Worm (Caenorhabditis elegans) whole organism, L3 larva: ENCODE data around the gene Y43C5B.3.

Experiments
- R02D3.7 ChIP-seq: fragments of 150-350 bp; optimal IDR thresholded peaks from 2 replicates; lab custom pipeline; 2014; ENCODE audit warnings: missing biosample characterization, missing genetic modification characterization
- ZK546.5 ChIP-seq: sonication (generic microtip); optimal IDR thresholded peaks from 2 replicates; lab custom pipeline; 2017; ENCODE audit warnings: missing biosample characterization, missing genetic modification characterization
- aly-2 ChIP-seq: fragments of 150-350 bp; optimal IDR thresholded peaks from 2 replicates; lab custom pipeline; 2014; ENCODE audit warnings: missing biosample characterization, missing genetic modification characterization
- ama-1 ChIP-seq: fragments of 150-350 bp; optimal IDR thresholded peaks from 2 replicates; lab custom pipeline; 2018
- ceh-16 ChIP-seq: sonication (generic microtip); optimal IDR thresholded peaks from 2 replicates; lab custom pipeline; 2017; ENCODE audit warnings: missing biosample characterization, missing genetic modification characterization
- ceh-28 ChIP-seq: fragments of 150-350 bp; optimal IDR thresholded peaks from 2 replicates; lab custom pipeline; 2014; ENCODE audit warnings: missing biosample characterization, missing genetic modification reagents, missing genetic modification characterization
- ceh-82 ChIP-seq: fragments of 150-350 bp; optimal IDR thresholded peaks from 2 replicates; lab custom pipeline; 2014; ENCODE audit warnings: missing biosample characterization, missing genetic modification characterization
- ceh-9 ChIP-seq: sonication (generic microtip); optimal IDR thresholded peaks from 2 replicates; lab custom pipeline; 2018; ENCODE audit warnings: missing biosample characterization, missing genetic modification characterization
- daf-12 ChIP-seq: fragments of 150-350 bp; optimal IDR thresholded peaks from 2 replicates; lab custom pipeline; 2014; ENCODE audit warnings: missing biosample characterization, missing genetic modification reagents, missing genetic modification characterization
- egl-27 ChIP-seq: sonication (generic microtip); optimal IDR thresholded peaks from 4 replicates; lab custom pipeline; 2017; ENCODE audit warnings: missing biosample characterization, missing genetic modification reagents, missing genetic modification characterization
- egl-5 ChIP-seq: fragments of 150-350 bp; optimal IDR thresholded peaks from 2 replicates; lab custom pipeline; 2017; ENCODE audit warnings: missing biosample characterization, missing genetic modification reagents, missing genetic modification characterization, inconsistent platforms
- elt-2 ChIP-seq: sonication (generic microtip); optimal IDR thresholded peaks from 2 replicates; lab custom pipeline; 2016; ENCODE audit warnings: missing genetic modification reagents, mild to moderate bottlenecking, missing genetic modification characterization, missing compliant biosample characterization
- eor-1 ChIP-seq, 2 experiments: fragments of 150-350 bp; optimal IDR thresholded peaks; 2 replicates each; lab custom pipeline; 2014 to 2018; ENCODE audit warnings: missing biosample characterization in 2 of 2, missing genetic modification characterization in 2 of 2
- fkh-10 ChIP-seq: sonication (generic microtip); optimal IDR thresholded peaks from 2 replicates; lab custom pipeline; 2017; ENCODE audit warnings: missing biosample characterization, missing genetic modification reagents, missing genetic modification characterization
- fkh-2 ChIP-seq: fragments of 150-350 bp; optimal IDR thresholded peaks from 2 replicates; lab custom pipeline; 2014; ENCODE audit warnings: missing biosample characterization, missing genetic modification reagents, missing genetic modification characterization
- hmg-11 ChIP-seq: sonication (generic microtip); optimal IDR thresholded peaks from 2 replicates; lab custom pipeline; 2016; ENCODE audit warnings: missing genetic modification characterization, missing compliant biosample characterization
- jun-1 ChIP-seq: fragments of 150-350 bp; optimal IDR thresholded peaks from 2 replicates; lab custom pipeline; 2014; ENCODE audit warnings: missing biosample characterization, missing genetic modification reagents, missing genetic modification characterization
- lin-15B ChIP-seq: fragments of 150-350 bp; optimal IDR thresholded peaks from 2 replicates; lab custom pipeline; 2014; ENCODE audit warnings: missing biosample characterization, missing genetic modification characterization
- lsy-12 ChIP-seq: sonication (generic microtip); optimal IDR thresholded peaks from 2 replicates; lab custom pipeline; 2016; ENCODE audit warnings: mild to moderate bottlenecking, missing genetic modification characterization, missing compliant biosample characterization
- nfya-1 ChIP-seq: sonication (generic microtip); optimal IDR thresholded peaks from 2 replicates; lab custom pipeline; 2017; ENCODE audit warnings: missing genetic modification characterization, mild to moderate bottlenecking, missing compliant biosample characterization, antibody characterized with exemption, moderate library complexity; ENCODE audit not compliant: insufficient read depth
- nhr-11 ChIP-seq: fragments of 150-350 bp; optimal IDR thresholded peaks from 2 replicates; lab custom pipeline; 2014; ENCODE audit warnings: missing biosample characterization, missing genetic modification characterization
- nhr-23 ChIP-seq: fragments of 150-350 bp; optimal IDR thresholded peaks from 2 replicates; lab custom pipeline; 2014; ENCODE audit warnings: missing biosample characterization, missing genetic modification reagents, missing genetic modification characterization
- nhr-237 ChIP-seq: fragments of 150-350 bp; optimal IDR thresholded peaks from 2 replicates; lab custom pipeline; 2014; ENCODE audit warnings: missing biosample characterization, missing genetic modification characterization
- nhr-25 ChIP-seq: sonication (generic microtip); optimal IDR thresholded peaks from 2 replicates; lab custom pipeline; 2017; ENCODE audit warnings: missing biosample characterization, missing genetic modification characterization
- nhr-43 ChIP-seq: sonication (generic microtip); optimal IDR thresholded peaks from 2 replicates; lab custom pipeline; 2016; ENCODE audit warnings: mild to moderate bottlenecking, missing genetic modification characterization, missing compliant biosample characterization; ENCODE audit not compliant: poor library complexity, severe bottlenecking
- nhr-67 ChIP-seq: fragments of 150-350 bp; optimal IDR thresholded peaks from 2 replicates; lab custom pipeline; 2014; ENCODE audit warnings: missing biosample characterization, missing genetic modification characterization
- nhr-77 ChIP-seq: fragments of 150-350 bp; optimal IDR thresholded peaks from 2 replicates; lab custom pipeline; 2014; ENCODE audit warnings: missing biosample characterization, missing genetic modification characterization
- pha-4 ChIP-seq: fragments of 150-350 bp; optimal IDR thresholded peaks from 2 replicates; lab custom pipeline; 2014; ENCODE audit warnings: missing biosample characterization, missing genetic modification reagents, missing genetic modification characterization
- pqm-1 ChIP-seq: fragments of 150-350 bp; optimal IDR thresholded peaks from 2 replicates; lab custom pipeline; 2017; ENCODE audit warnings: missing biosample characterization, missing genetic modification characterization, inconsistent platforms
- sea-2 ChIP-seq: fragments of 150-350 bp; sonication (generic microtip); optimal IDR thresholded peaks from 4 replicates; lab custom pipeline; 2014; ENCODE audit warnings: missing biosample characterization, missing genetic modification reagents, missing genetic modification characterization
- snpc-4 ChIP-seq: fragments of 150-350 bp; optimal IDR thresholded peaks from 2 replicates; lab custom pipeline; 2014; ENCODE audit warnings: missing biosample characterization, missing genetic modification characterization
- tbx-2 ChIP-seq: sonication (generic microtip); optimal IDR thresholded peaks from 2 replicates; lab custom pipeline; 2016; ENCODE audit warnings: mild to moderate bottlenecking, missing genetic modification characterization, missing compliant biosample characterization
- zag-1 ChIP-seq: fragments of 150-350 bp; optimal IDR thresholded peaks from 2 replicates; lab custom pipeline; 2014; ENCODE audit warnings: missing biosample characterization, missing genetic modification characterization
- ztf-4 ChIP-seq: fragments of 150-350 bp; optimal IDR thresholded peaks from 2 replicates; lab custom pipeline; 2014; ENCODE audit warnings: missing biosample characterization, missing genetic modification characterization

The Y43C5B.3 gene

DNA sequence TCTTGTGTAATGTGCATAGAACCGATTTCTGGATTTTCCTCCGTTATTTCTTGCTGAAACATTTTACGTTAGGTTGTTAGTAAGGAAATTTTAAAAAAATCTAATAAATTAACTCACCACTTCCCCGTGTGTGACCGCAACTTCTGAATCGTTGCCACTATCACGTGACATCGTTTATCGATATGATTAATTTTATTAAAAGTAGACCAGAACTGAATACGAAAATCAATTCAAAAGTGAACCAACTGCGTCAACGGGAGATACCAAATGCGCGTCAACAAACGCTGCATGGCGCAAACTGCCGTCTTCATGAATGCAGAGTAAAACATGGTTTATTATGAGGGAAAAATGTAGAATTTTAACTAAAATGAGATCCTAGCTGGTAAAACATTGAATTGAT lies 15.6 kb downstream of the Y43C5B.3 start, which contains the start of gene sir-2.1 (continued):
- peak; percentile 13 for TF ChIP-seq nhr-43 (tag; lab: Kevin White, UChicago)
- TF ChIP-seq eor-1 (tag; optimal IDR thresholded peaks at IDR 0.05; lab: Kevin White, UChicago), result no peak
- TF ChIP-seq daf-12 (tag; lab: Kevin White, UChicago), result no peak
- peak; percentile 59 for TF ChIP-seq ama-1 (lab: Kevin White, UChicago)
- no peak for TF ChIP-seq fkh-2
- peak; percentile 32 for TF ChIP-seq elt-2 (tag; lab: Kevin White, UChicago)

DNA sequence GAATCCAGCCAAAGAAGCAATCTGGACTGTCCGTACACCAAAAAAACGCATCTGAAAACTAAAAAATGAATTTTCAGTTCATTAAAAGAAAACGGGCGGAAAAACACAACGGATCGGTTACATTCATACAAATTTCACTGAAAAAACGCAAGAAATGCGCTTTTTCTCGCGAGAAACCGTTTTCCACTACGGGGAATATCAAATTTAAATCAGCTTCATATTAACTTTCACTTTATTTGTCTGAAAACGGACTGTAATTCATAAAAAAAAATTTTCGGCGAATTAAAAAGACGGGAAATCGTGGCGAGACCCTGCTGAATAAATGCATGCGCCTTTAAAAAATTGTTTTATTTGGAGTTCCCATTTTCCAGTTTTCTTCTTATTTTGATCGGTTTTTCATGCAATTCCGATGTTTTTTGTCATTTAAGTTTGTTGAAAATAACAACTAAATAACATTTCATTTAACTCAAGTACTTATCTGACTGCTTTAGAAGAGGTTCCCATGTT lies 17.4 kb downstream of the Y43C5B.3 start, which contains the start of gene pges-2:
TSS of gene pges-2 (minus strand) at position 51 of the 507 bp plus-strand sequence.
- TF ChIP-seq nhr-237 (tag; lab: Kevin White, UChicago) (no peak), R02D3.7 (tag; lab: Kevin White, UChicago) (no peak), nfya-1 (tag; lab: Kevin White, UChicago) (peak; percentile 43), pha-4 (peak; percentile 36), ceh-16 (tag; lab: Kevin White, UChicago) (no peak), lsy-12 (tag; lab: Kevin White, UChicago) (no peak), lin-15B (tag; lab: Kevin White, UChicago) (peak; percentile 40), pqm-1 (tag; lab: Kevin White, UChicago) (peak; percentile 35), snpc-4 (peak; percentile 3), tbx-2 (no peak), hmg-11 (peak; percentile 42), nhr-43 (tag; lab: Kevin White, UChicago) (no peak), elt-2 (tag; lab: Kevin White, UChicago) (no peak)
- TF ChIP-seq, all 47 proteins: peak for 6

DNA sequence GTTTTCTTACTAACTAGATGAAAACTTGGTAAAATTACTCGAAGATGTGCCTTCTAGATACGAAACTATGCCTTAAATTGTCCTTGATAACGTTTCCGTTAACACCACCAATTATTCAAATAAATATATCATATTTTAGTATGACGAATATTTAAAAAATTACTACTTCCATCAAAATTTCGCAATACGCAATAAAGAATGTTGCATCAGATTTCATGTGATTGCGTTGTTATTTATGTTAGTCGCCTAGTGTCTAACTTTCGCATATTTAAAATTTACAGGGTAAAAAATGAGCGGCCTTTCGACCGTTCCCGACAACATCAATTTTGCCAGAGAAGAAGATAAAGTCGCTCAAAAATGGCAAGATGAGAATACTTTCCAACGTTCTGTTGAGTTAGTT lies 17.9 kb downstream of the Y43C5B.3 start, which contains the start of gene iars-1:
TSS of gene iars-1 (plus strand) at position 276 of the 400 bp plus-strand sequence.
- TF ChIP-seq tbx-2, result no peak
- TF ChIP-seq sea-2, result no peak
- TF ChIP-seq nhr-25, result no peak

DNA sequence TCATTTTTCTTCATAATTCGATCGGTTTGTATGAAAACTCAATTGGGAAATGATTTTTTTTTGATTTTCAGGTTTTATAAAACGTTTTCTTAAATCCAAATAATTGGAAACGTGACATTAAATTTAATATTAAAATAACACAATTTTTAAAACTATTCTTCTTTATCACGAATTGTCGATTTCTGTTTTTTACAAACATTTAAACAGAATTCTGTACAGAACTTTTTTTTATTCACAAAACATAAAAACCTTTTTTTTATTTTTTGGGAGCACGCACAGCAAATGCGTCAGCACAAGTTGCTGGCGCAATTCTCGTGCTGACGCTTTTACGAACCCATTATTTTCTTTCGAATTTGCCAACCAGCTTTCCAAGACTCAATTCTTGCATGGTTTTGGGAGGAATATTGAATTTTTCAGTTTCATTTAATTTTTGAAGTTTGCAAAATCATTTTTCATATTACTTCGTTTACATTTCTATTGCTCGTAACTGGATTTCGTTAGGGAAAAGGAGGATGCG lies 23.4 kb downstream of the Y43C5B.3 start, which contains the start of gene mpz-5:
TSS of gene mpz-5 (minus strand) at position 51 of the 517 bp plus-strand sequence.
- TF ChIP-seq egl-27 (tag; lab: Kevin White, UChicago) (no peak), nfya-1 (tag; lab: Kevin White, UChicago) (peak; percentile 72), daf-12 (tag; lab: Kevin White, UChicago) (no peak), nhr-11 (tag; lab: Kevin White, UChicago) (no peak), snpc-4 (peak; percentile 60), ceh-9 (tag; lab: Kevin White, UChicago) (no peak), pha-4 (peak; percentile 86), ZK546.5 (tag; lab: Kevin White, UChicago) (no peak), ceh-16 (tag; lab: Kevin White, UChicago) (no peak), lin-15B (tag; lab: Kevin White, UChicago) (peak; percentile 67), aly-2 (no peak), pqm-1 (tag; lab: Kevin White, UChicago) (peak; percentile 23), ceh-28 (tag; lab: Kevin White, UChicago) (peak; percentile 47), nhr-25 (peak; percentile 25), nhr-77 (peak; percentile 19), elt-2 (tag; lab: Kevin White, UChicago) (peak; percentile 20), R02D3.7 (tag; lab: Kevin White, UChicago) (peak; percentile 13), tbx-2 (peak; percentile 51), ztf-4 (no peak), nhr-67 (tag; lab: Kevin White, UChicago) (no peak), lsy-12 (tag; lab: Kevin White, UChicago) (peak; percentile 42), ama-1 (lab: Kevin White, UChicago) (no peak), nhr-23 (tag; lab: Kevin White, UChicago) (peak; percentile 77), fkh-10 (no peak), nhr-43 (tag; lab: Kevin White, UChicago) (no peak), hmg-11 (peak; percentile 78), ceh-82 (tag; lab: Kevin White, UChicago) (no peak), zag-1 (tag; lab: Kevin White, UChicago) (no peak), fkh-2 (no peak), egl-5 (tag; lab: Kevin White, UChicago) (peak; percentile 91), jun-1 (peak; percentile 19)
